Worm (Caenorhabditis elegans): ENCODE measurements around the gene Y81B9A.4.

The Y81B9A.4 gene

DNA sequence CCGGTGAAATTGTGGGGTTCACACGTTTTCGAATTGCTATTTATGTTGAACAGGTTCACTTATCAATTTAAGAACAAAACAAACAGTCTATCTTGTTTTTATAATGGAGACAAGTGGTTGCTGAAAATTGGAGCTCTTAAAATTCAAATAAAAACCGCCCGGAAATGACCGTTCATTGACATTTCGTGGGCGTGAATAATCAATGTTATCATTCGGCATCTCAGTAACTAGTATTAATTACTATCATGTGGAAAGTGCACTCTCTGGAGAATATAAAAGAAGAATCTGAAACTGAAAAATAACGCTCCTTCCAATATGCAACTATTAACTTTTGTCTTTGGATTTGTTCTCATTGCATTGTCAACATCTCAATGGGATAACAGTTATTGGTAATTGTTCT lies 12.5 kb downstream of the Y81B9A.4 start, which contains the start of gene B0563.9:
B0563.9 (plus strand) TSS at position 301 of the 400 bp plus-strand sequence.
- TF ChIP-seq efl-1 (optimal IDR thresholded peaks at IDR 0.05), result no peak
- no peak for TF ChIP-seq efl-1 (GFP tag; optimal IDR thresholded peaks at IDR 0.05 in 1 of 2)
- TF ChIP-seq dpl-1 (GFP tag; optimal IDR thresholded peaks at IDR 0.05), result no peak
- TF ChIP-seq mep-1 (tag; optimal IDR thresholded peaks at IDR 0.05), result no peak
- TF ChIP-seq jun-1 (tag; optimal IDR thresholded peaks at IDR 0.05), result no peak
- no peak for TF ChIP-seq nhr-47 (tag; optimal IDR thresholded peaks at IDR 0.05)
- no peak for TF ChIP-seq hpl-2 (GFP tag; optimal IDR thresholded peaks at IDR 0.05)
- TF ChIP-seq nhr-19 (GFP tag; conservative IDR thresholded peaks at IDR 0.05), result no peak
- no peak for TF ChIP-seq F16B12.6 (tag; optimal IDR thresholded peaks at IDR 0.05)

DNA sequence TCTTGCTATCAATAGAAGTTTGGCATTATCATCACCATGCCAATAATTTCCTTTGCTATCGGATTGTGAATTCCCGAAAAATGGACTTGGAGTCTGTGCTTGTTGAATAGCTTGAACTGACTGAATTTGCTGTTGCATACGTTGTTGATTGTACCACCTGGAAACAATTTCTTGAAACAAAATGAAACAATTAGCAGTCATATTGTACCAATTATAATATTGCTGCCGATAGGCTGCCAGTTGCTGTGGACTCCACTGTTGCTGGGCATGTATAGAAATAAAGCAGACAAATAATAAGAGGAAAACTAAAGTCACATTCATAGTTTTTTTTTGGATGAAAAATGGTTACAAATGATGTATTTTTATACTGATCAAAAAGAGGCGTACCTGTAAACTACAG lies 13.8 kb downstream of the Y81B9A.4 start, which contains the start of gene B0563.10:
B0563.10 (minus strand) TSS at position 325 of the 400 bp plus-strand sequence.
- no peak for TF ChIP-seq swsn-7 (tag; optimal IDR thresholded peaks at IDR 0.05)
- TF ChIP-seq dsc-1 (tag; optimal IDR thresholded peaks at IDR 0.05), result peak; percentile 96
- TF ChIP-seq fkh-4 (tag; optimal IDR thresholded peaks at IDR 0.05; ENCODE audit: borderline replicate concordance), result peak; percentile 96

DNA sequence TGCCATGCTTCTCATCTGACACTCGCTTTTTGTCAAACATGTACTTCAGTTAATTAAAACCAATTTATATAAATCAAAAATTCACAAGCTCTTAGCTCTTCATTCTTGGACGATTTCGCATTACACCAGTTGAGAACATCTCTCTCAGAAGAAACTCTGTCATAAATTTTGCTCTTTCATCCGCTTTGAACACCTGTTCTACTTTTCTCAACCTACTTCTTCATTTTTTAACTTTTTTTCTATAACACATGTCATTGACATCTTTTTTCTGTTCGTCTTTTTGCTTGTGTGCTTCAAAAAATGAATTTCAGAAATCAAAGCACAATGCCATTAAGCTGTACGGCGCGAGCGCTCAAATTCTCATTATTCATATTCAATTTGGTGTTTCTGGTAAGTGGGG lies 17.9 kb downstream of the Y81B9A.4 start, which contains the start of gene tsp-11:
tsp-11 (plus strand) TSS at position 301 of the 400 bp plus-strand sequence.
- TF ChIP-seq irx-1 (tag; optimal IDR thresholded peaks at IDR 0.05) (no peak), pqm-1 (tag; optimal IDR thresholded peaks at IDR 0.05) (no peak)

DNA sequence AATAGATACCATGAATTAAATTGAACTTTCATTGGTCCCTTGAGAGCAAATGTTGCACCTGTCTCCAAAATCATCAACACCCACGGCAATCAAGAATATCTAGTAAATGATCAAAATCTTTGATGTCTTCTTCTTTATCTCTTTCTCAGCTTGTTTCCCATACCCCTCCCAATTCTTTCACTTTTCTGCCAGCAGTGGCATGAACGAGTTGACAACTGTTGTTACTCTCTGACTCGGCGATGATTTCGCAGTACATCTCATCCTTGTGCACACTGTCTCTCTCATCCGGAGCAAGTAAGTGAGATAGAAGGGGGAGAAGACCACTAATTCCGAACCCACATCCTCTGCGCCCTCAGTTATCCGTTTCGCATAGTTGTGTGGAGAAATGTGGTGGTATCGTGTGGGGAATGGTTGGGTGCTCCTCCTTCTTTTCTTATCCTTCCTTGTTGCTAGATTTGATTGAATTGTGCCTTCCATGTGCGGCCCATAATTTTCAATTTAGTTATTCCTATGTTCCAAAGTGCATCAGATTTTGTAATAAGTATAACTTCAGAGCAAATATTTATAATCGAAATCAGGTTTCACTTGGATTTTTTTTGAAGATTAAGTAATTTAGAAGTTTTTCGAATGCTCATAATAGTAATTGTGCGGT lies 19.3 kb downstream of the Y81B9A.4 start:
- TF ChIP-seq unc-86 (tag; optimal IDR thresholded peaks at IDR 0.05), result no peak
- TF ChIP-seq swsn-7 (tag; optimal IDR thresholded peaks at IDR 0.05), result peak; percentile 16
- TF ChIP-seq grh-1 (GFP tag; IDR thresholded peaks at IDR 0.05), result no peak
- no peak for TF ChIP-seq zag-1 (tag; optimal IDR thresholded peaks at IDR 0.05)
- TF ChIP-seq aly-2 (tag; optimal IDR thresholded peaks at IDR 0.05), result no peak
- no peak for TF ChIP-seq blmp-1 (tag; optimal IDR thresholded peaks at IDR 0.05)
- TF ChIP-seq vab-15 (tag; optimal IDR thresholded peaks at IDR 0.05), result no peak
- TF ChIP-seq ceh-8 (GFP tag; optimal IDR thresholded peaks at IDR 0.05), result no peak
- TF ChIP-seq unc-130 (tag; optimal IDR thresholded peaks at IDR 0.05), result peak; percentile 61
- TF ChIP-seq zip-4 (GFP tag; optimal IDR thresholded peaks at IDR 0.05), result no peak
- no peak for TF ChIP-seq egl-13 (tag; optimal IDR thresholded peaks at IDR 0.05)
- no peak for TF ChIP-seq ceh-63 (GFP tag; optimal IDR thresholded peaks at IDR 0.05)
- no peak for TF ChIP-seq Y116A8C.19 (tag; optimal IDR thresholded peaks at IDR 0.05; ENCODE audit: borderline replicate concordance)
- no peak for TF ChIP-seq nhr-12 (tag; optimal IDR thresholded peaks at IDR 0.05)
- TF ChIP-seq nhr-19 (GFP tag; conservative IDR thresholded peaks at IDR 0.05), result peak; percentile 58
- TF ChIP-seq hpl-2 (GFP tag; optimal IDR thresholded peaks at IDR 0.05), result no peak
- TF ChIP-seq aha-1 (tag; optimal IDR thresholded peaks at IDR 0.05), result no peak
- no peak for TF ChIP-seq ets-5 (GFP tag; IDR thresholded peaks at IDR 0.05)
- no peak for TF ChIP-seq nhr-84 (tag; optimal IDR thresholded peaks at IDR 0.05)
- peak; percentile 79 for TF ChIP-seq rnt-1 (tag; optimal IDR thresholded peaks at IDR 0.05)
- no peak for TF ChIP-seq C16A3.4 (tag; optimal IDR thresholded peaks at IDR 0.05)
- TF ChIP-seq lin-14 (GFP tag; optimal IDR thresholded peaks at IDR 0.05), result peak; percentile 82
- TF ChIP-seq nhr-71 (tag; optimal IDR thresholded peaks at IDR 0.05), result peak; percentile 69
- TF ChIP-seq pag-3 (tag; optimal IDR thresholded peaks at IDR 0.05; ENCODE audit: borderline replicate concordance, insufficient read depth), result peak; percentile 80
- no peak for TF ChIP-seq fkh-8 (tag; optimal IDR thresholded peaks at IDR 0.05)
- no peak for TF ChIP-seq unc-62 (GFP tag; optimal IDR thresholded peaks at IDR 0.05)
- TF ChIP-seq C34B4.2 (tag; optimal IDR thresholded peaks at IDR 0.05), result no peak
- TF ChIP-seq tlp-1 (tag; optimal IDR thresholded peaks at IDR 0.05), result no peak
- no peak for TF ChIP-seq nhr-237 (tag; optimal IDR thresholded peaks at IDR 0.05)
- TF ChIP-seq lin-35 (GFP tag; optimal IDR thresholded peaks at IDR 0.05), result no peak
- TF ChIP-seq nhr-20 (tag; optimal IDR thresholded peaks at IDR 0.05), result peak; percentile 6
- TF ChIP-seq sup-37 (GFP tag; optimal IDR thresholded peaks at IDR 0.05), result no peak
- TF ChIP-seq F16B12.6 (tag; optimal IDR thresholded peaks at IDR 0.05), result no peak
- TF ChIP-seq sptf-1 (tag; optimal IDR thresholded peaks at IDR 0.05), result no peak
- no peak for TF ChIP-seq tbx-2 (tag; optimal IDR thresholded peaks at IDR 0.05)
- TF ChIP-seq lin-39 (tag; optimal IDR thresholded peaks at IDR 0.05), result no peak
- no peak for TF ChIP-seq nhr-47 (tag; optimal IDR thresholded peaks at IDR 0.05)
